Worm (Caenorhabditis elegans) whole organism, young adult: ENCODE results near the gene nmur-2.
A peak's percentile ranks its signal among the peaks of the same experiment; 100 is the strongest.

Experiments used
- B0019.2 ChIP-seq: fragments of 200-800 bp; sonication (Bioruptor generic); conservative IDR thresholded peaks from 2 replicates; pipeline ENCODE4 v1.3.6; 2022; ENCODE audit warnings: missing genetic modification reagents, missing genetic modification characterization, missing compliant biosample characterization
- B0336.3 ChIP-seq: fragments of 200-800 bp; sonication (Bioruptor generic); IDR thresholded peaks from 2 replicates; pipeline ENCODE4 v1.3.6; 2022; ENCODE audit warnings: missing genetic modification characterization, missing compliant biosample characterization
- C06A6.2 ChIP-seq: fragments of 200-800 bp; sonication (Bioruptor generic); conservative IDR thresholded peaks from 2 replicates; pipeline ENCODE4 v1.3.6; 2022; ENCODE audit warnings: missing genetic modification characterization, missing compliant biosample characterization
- F22D6.2 ChIP-seq: sonication (generic microtip); optimal IDR thresholded peaks from 2 replicates; lab custom pipeline; 2016; ENCODE audit warnings: mild to moderate bottlenecking, missing genetic modification characterization, missing compliant biosample characterization
- F33H1.4 ChIP-seq: fragments of 200-800 bp; sonication (Bioruptor generic); IDR thresholded peaks from 2 replicates; pipeline ENCODE4 v1.3.6; 2022; ENCODE audit warnings: missing genetic modification reagents, missing genetic modification characterization, missing compliant biosample characterization
- F52B5.7 ChIP-seq: sonication (generic microtip); optimal IDR thresholded peaks from 2 replicates; lab custom pipeline; 2016; ENCODE audit warnings: mild to moderate bottlenecking, missing genetic modification characterization, missing compliant biosample characterization
- F57A8.1 ChIP-seq: fragments of 200-800 bp; sonication (Bioruptor generic); optimal IDR thresholded peaks from 2 replicates; lab custom pipeline; 2018; ENCODE audit warnings: mild to moderate bottlenecking, missing genetic modification characterization, moderate library complexity, missing compliant biosample characterization
- F57C9.4 ChIP-seq: sonication (generic microtip); optimal IDR thresholded peaks from 2 replicates; lab custom pipeline; 2017; ENCODE audit warnings: mild to moderate bottlenecking, missing genetic modification characterization, missing compliant biosample characterization
- T26A5.8 ChIP-seq: sonication (generic microtip); optimal IDR thresholded peaks from 2 replicates; lab custom pipeline; 2016; ENCODE audit warnings: missing genetic modification characterization, missing compliant biosample characterization
- Y53F4B.3 ChIP-seq: fragments of 200-800 bp; sonication (Bioruptor generic); IDR thresholded peaks from 2 replicates; pipeline ENCODE4 v1.3.6; 2022; ENCODE audit warnings: missing genetic modification reagents, missing genetic modification characterization, missing compliant biosample characterization
- Y67H2A.10 ChIP-seq: fragments of 200-800 bp; sonication (Bioruptor generic); conservative IDR thresholded peaks from 2 replicates; pipeline ENCODE4 v1.3.6; 2022; ENCODE audit warnings: missing genetic modification reagents, missing genetic modification characterization, missing compliant biosample characterization
- Y95B8A.8 ChIP-seq: fragments of 200-800 bp; sonication (Bioruptor generic); IDR thresholded peaks from 2 replicates; pipeline ENCODE4 v1.3.6; 2022; ENCODE audit warnings: missing genetic modification reagents, missing genetic modification characterization, missing compliant biosample characterization
- ZK185.1 ChIP-seq: sonication (generic microtip); optimal IDR thresholded peaks from 2 replicates; lab custom pipeline; 2016; ENCODE audit warnings: mild to moderate bottlenecking, missing genetic modification characterization, missing compliant biosample characterization; ENCODE audit not compliant: poor library complexity, severe bottlenecking
- akir-1 ChIP-seq: fragments of 200-800 bp; sonication (Bioruptor generic); optimal IDR thresholded peaks from 2 replicates; lab custom pipeline; 2018; ENCODE audit warnings: mild to moderate bottlenecking, missing genetic modification characterization, moderate library complexity, missing compliant biosample characterization
- aptf-2 ChIP-seq: fragments of 200-800 bp; sonication (Bioruptor generic); conservative IDR thresholded peaks from 2 replicates; pipeline ENCODE4 v1.3.6; 2022; ENCODE audit warnings: missing genetic modification reagents, missing genetic modification characterization, missing compliant biosample characterization
- athp-1 ChIP-seq: sonication (generic microtip); optimal IDR thresholded peaks from 2 replicates; lab custom pipeline; 2017; ENCODE audit warnings: mild to moderate bottlenecking, missing genetic modification characterization, missing compliant biosample characterization
- attf-3 ChIP-seq: fragments of 200-800 bp; sonication (Bioruptor generic); conservative IDR thresholded peaks from 2 replicates; pipeline ENCODE4 v1.3.6; 2022; ENCODE audit warnings: missing genetic modification reagents, missing genetic modification characterization, missing compliant biosample characterization
- attf-6 ChIP-seq: fragments of 200-800 bp; sonication (Bioruptor generic); IDR thresholded peaks from 2 replicates; pipeline ENCODE4 v1.3.6; 2022; ENCODE audit warnings: missing genetic modification reagents, missing genetic modification characterization, missing compliant biosample characterization
- bed-2 ChIP-seq: fragments of 200-800 bp; sonication (Bioruptor generic); IDR thresholded peaks from 2 replicates; pipeline ENCODE4 v1.3.6; 2022; ENCODE audit warnings: missing genetic modification reagents, missing genetic modification characterization, missing compliant biosample characterization
- ccch-3 ChIP-seq: fragments of 200-800 bp; sonication (Bioruptor generic); optimal IDR thresholded peaks from 2 replicates; lab custom pipeline; 2018; ENCODE audit warnings: mild to moderate bottlenecking, missing genetic modification characterization, missing compliant biosample characterization
- cebp-2 ChIP-seq: fragments of 200-800 bp; sonication (Bioruptor generic); IDR thresholded peaks from 2 replicates; pipeline ENCODE4 v1.3.6; 2022; ENCODE audit warnings: missing genetic modification characterization, missing compliant biosample characterization
- ceh-100 ChIP-seq: fragments of 200-800 bp; sonication (Bioruptor generic); IDR thresholded peaks from 2 replicates; pipeline ENCODE4 v1.3.6; 2022; ENCODE audit warnings: missing genetic modification reagents, missing genetic modification characterization, missing compliant biosample characterization
- egl-44 ChIP-seq: fragments of 200-800 bp; sonication (Bioruptor generic); IDR thresholded peaks from 2 replicates; pipeline ENCODE4 v1.3.6; 2022; ENCODE audit warnings: missing genetic modification reagents, missing genetic modification characterization, missing compliant biosample characterization
- ekl-4 ChIP-seq: fragments of 200-800 bp; sonication (Bioruptor generic); IDR thresholded peaks from 2 replicates; pipeline ENCODE4 v1.3.6; 2022; ENCODE audit warnings: missing genetic modification reagents, missing genetic modification characterization, missing compliant biosample characterization
- fkh-3 ChIP-seq: sonication (generic microtip); optimal IDR thresholded peaks from 2 replicates; lab custom pipeline; 2016; ENCODE audit warnings: mild to moderate bottlenecking, missing genetic modification characterization, missing compliant biosample characterization
- lag-1 ChIP-seq: fragments of 200-800 bp; sonication (Bioruptor generic); IDR thresholded peaks from 2 replicates; pipeline ENCODE4 v1.3.6; 2022; ENCODE audit warnings: missing genetic modification reagents, missing genetic modification characterization, missing compliant biosample characterization
- let-526 ChIP-seq: fragments of 200-800 bp; sonication (Bioruptor generic); IDR thresholded peaks from 2 replicates; pipeline ENCODE4 v1.3.6; 2022; ENCODE audit warnings: missing genetic modification reagents, missing genetic modification characterization, missing compliant biosample characterization
- let-607 ChIP-seq, 2 experiments: fragments of 200-800 bp in 1 of 2; sonication (Bioruptor generic) in 1 of 2; sonication (generic microtip) in 1 of 2; optimal IDR thresholded peaks; 2 replicates each; lab custom pipeline; 2016 to 2018; ENCODE audit warnings: mild to moderate bottlenecking in 2 of 2, missing compliant biosample characterization in 2 of 2, missing genetic modification characterization in 2 of 2, moderate library complexity in 2 of 2, missing genotype in 1 of 2
- lin-40 ChIP-seq: sonication (generic microtip); optimal IDR thresholded peaks from 2 replicates; lab custom pipeline; 2016; ENCODE audit warnings: missing genetic modification characterization, mild to moderate bottlenecking, missing compliant biosample characterization, missing genotype, missing genetic modification reagents
- madf-3 ChIP-seq: fragments of 200-800 bp; sonication (Bioruptor generic); IDR thresholded peaks from 2 replicates; pipeline ENCODE4 v1.3.6; 2022; ENCODE audit warnings: missing genetic modification reagents, missing genetic modification characterization, missing compliant biosample characterization
- madf-8 ChIP-seq: fragments of 200-800 bp; sonication (Bioruptor generic); conservative IDR thresholded peaks from 2 replicates; pipeline ENCODE4 v1.3.6; 2022; ENCODE audit warnings: missing genetic modification reagents, missing genetic modification characterization, missing compliant biosample characterization
- nfya-1 ChIP-seq: sonication (generic microtip); optimal IDR thresholded peaks from 2 replicates; lab custom pipeline; 2017; ENCODE audit warnings: antibody characterized with exemption, missing compliant biosample characterization, missing genetic modification characterization, borderline replicate concordance; ENCODE audit not compliant: insufficient read depth
- nfyb-1 ChIP-seq: fragments of 200-800 bp; sonication (Bioruptor generic); IDR thresholded peaks from 2 replicates; pipeline ENCODE4 v1.3.6; 2022; ENCODE audit warnings: missing genetic modification reagents, missing genetic modification characterization, missing compliant biosample characterization
- nhr-80 ChIP-seq: sonication (generic microtip); optimal IDR thresholded peaks from 2 replicates; lab custom pipeline; 2016; ENCODE audit warnings: missing genetic modification characterization, missing compliant biosample characterization
- nhr-90 ChIP-seq: sonication (generic microtip); optimal IDR thresholded peaks from 2 replicates; lab custom pipeline; 2016; ENCODE audit warnings: missing genotype, mild to moderate bottlenecking, missing genetic modification characterization, missing compliant biosample characterization
- pbrm-1 ChIP-seq: fragments of 200-800 bp; sonication (Bioruptor generic); IDR thresholded peaks from 2 replicates; pipeline ENCODE4 v1.3.6; 2022; ENCODE audit warnings: missing genetic modification reagents, missing genetic modification characterization, missing compliant biosample characterization
- sea-2 ChIP-seq: fragments of 200-800 bp; sonication (Bioruptor generic); IDR thresholded peaks from 2 replicates; pipeline ENCODE4 v1.3.6; 2022; ENCODE audit warnings: missing genetic modification characterization, missing compliant biosample characterization
- snpc-1.1 ChIP-seq: sonication (generic microtip); optimal IDR thresholded peaks from 2 replicates; lab custom pipeline; 2017; ENCODE audit warnings: missing genetic modification characterization, mild to moderate bottlenecking, missing compliant biosample characterization, antibody characterized with exemption, moderate library complexity, missing genotype, missing genetic modification reagents; ENCODE audit not compliant: insufficient read depth
- somi-1 ChIP-seq: fragments of 200-800 bp; sonication (Bioruptor generic); optimal IDR thresholded peaks from 2 replicates; lab custom pipeline; 2018; ENCODE audit warnings: mild to moderate bottlenecking, missing genetic modification characterization, missing compliant biosample characterization
- tbx-9 ChIP-seq: sonication (generic microtip); optimal IDR thresholded peaks from 2 replicates; lab custom pipeline; 2016; ENCODE audit warnings: borderline replicate concordance, missing genetic modification characterization, inconsistent platforms, missing compliant biosample characterization
- ztf-22 ChIP-seq: fragments of 200-800 bp; sonication (Bioruptor generic); optimal IDR thresholded peaks from 2 replicates; lab custom pipeline; 2018; ENCODE audit warnings: mild to moderate bottlenecking, missing genetic modification characterization, moderate library complexity, missing compliant biosample characterization
- ztf-3 ChIP-seq: fragments of 200-800 bp; sonication (Bioruptor generic); optimal IDR thresholded peaks from 2 replicates; lab custom pipeline; 2018; ENCODE audit warnings: mild to moderate bottlenecking, missing genetic modification characterization, missing compliant biosample characterization
- ztf-6 ChIP-seq: fragments of 200-800 bp; sonication (Bioruptor generic); IDR thresholded peaks from 2 replicates; pipeline ENCODE4 v1.3.6; 2022; ENCODE audit warnings: missing genetic modification reagents, missing genetic modification characterization, missing compliant biosample characterization

Gene nmur-2

ce11 chrII:158004-158731 is 33.4 kb upstream of the nmur-2 start:
- TF ChIP-seq nhr-80: peak; percentile 51
- no peak for TF ChIP-seq B0336.3 (GFP tag; lab: Robert Waterston, UW)

ce11 chrII:156999-157499 is 32.2 kb upstream of the nmur-2 start:
- TF ChIP-seq ceh-100 (GFP tag; lab: Robert Waterston, UW): no peak
- TF ChIP-seq let-526 (GFP tag; lab: Robert Waterston, UW): no peak
- TF ChIP-seq attf-6: no peak
- TF ChIP-seq akir-1 (GFP tag; lab: Kevin White, UChicago): no peak
- TF ChIP-seq nfyb-1 (GFP tag; lab: Robert Waterston, UW): no peak
- TF ChIP-seq bed-2 (GFP tag; lab: Robert Waterston, UW): no peak
- no peak for TF ChIP-seq pbrm-1 (GFP tag; lab: Robert Waterston, UW)
- no peak for TF ChIP-seq B0019.2 (GFP tag; lab: Robert Waterston, UW)
- TF ChIP-seq ZK185.1 (tag; lab: Kevin White, UChicago): no peak
- TF ChIP-seq tbx-9 (tag; lab: Kevin White, UChicago): no peak
- no peak for TF ChIP-seq madf-8 (GFP tag; lab: Robert Waterston, UW)
- no peak for TF ChIP-seq ztf-22 (GFP tag; lab: Kevin White, UChicago)

ce11 chrII:155904-156303 is 31.1 kb upstream of the nmur-2 start, which contains the start of gene mrpl-28:
Gene mrpl-28 (minus strand): TSS chrII:156009.
- TF ChIP-seq sea-2 (GFP tag; lab: Robert Waterston, UW) (no peak), aptf-2 (GFP tag; lab: Robert Waterston, UW) (no peak), cebp-2 (GFP tag; lab: Robert Waterston, UW) (no peak), nhr-80 (peak; percentile 6), ztf-22 (GFP tag; lab: Kevin White, UChicago) (no peak), F33H1.4 (peak; percentile 55), akir-1 (GFP tag; lab: Kevin White, UChicago) (no peak), ztf-6 (no peak), F52B5.7 (no peak), C06A6.2 (GFP tag; lab: Robert Waterston, UW) (no peak), F57A8.1 (no peak), athp-1 (peak; percentile 80), snpc-1.1 (tag; lab: Kevin White, UChicago) (no peak), nfya-1 (no peak), Y53F4B.3 (GFP tag; lab: Robert Waterston, UW) (no peak), lag-1 (GFP tag; lab: Robert Waterston, UW) (no peak), nhr-90 (no peak), fkh-3 (no peak), F57C9.4 (tag; lab: Kevin White, UChicago) (no peak), F22D6.2 (tag; lab: Kevin White, UChicago) (peak; percentile 11), egl-44 (GFP tag; lab: Robert Waterston, UW) (no peak), madf-3 (GFP tag; lab: Robert Waterston, UW) (no peak), lin-40 (tag; lab: Kevin White, UChicago) (peak; percentile 93), Y67H2A.10 (0 out of 2 replicates have a peak, but pooled peaks have one; percentile 15), attf-3 (GFP tag; lab: Robert Waterston, UW) (peak; percentile 68), ccch-3 (GFP tag; lab: Kevin White, UChicago) (no peak), let-607 (tag; optimal IDR thresholded peaks at IDR 0.05; lab: Kevin White, UChicago) (peak in 1 of 2 experiments; percentile 50), somi-1 (GFP tag; lab: Kevin White, UChicago) (no peak), T26A5.8 (tag; lab: Kevin White, UChicago) (no peak), ekl-4 (GFP tag; lab: Robert Waterston, UW) (peak; percentile 92), ztf-3 (GFP tag; lab: Kevin White, UChicago) (no peak), ceh-100 (GFP tag; lab: Robert Waterston, UW) (peak; percentile 76), Y95B8A.8 (GFP tag; lab: Robert Waterston, UW) (0 out of 2 replicates have a peak, but pooled peaks have one; percentile 61), attf-6 (no peak)
